Worm (Caenorhabditis elegans): Measurements from ENCODE around the gene M163.11.

- no peak for TF ChIP-seq tab-1 (GFP tag; IDR thresholded peaks at IDR 0.05)
- TF ChIP-seq med-1 (GFP tag; optimal IDR thresholded peaks at IDR 0.05; ENCODE audit: insufficient read depth): no peak
- no peak for TF ChIP-seq klf-2 (GFP tag; conservative IDR thresholded peaks at IDR 0.05)
- no peak for TF ChIP-seq flt-1 (GFP tag; IDR thresholded peaks at IDR 0.05)
- no peak for TF ChIP-seq ztf-29 (GFP tag; IDR thresholded peaks at IDR 0.05)
- no peak for TF ChIP-seq T22C8.4 (GFP tag; IDR thresholded peaks at IDR 0.05)
Measured at ce11 chrX:14495785-14496184, 16.6 kb downstream of the M163.11 start, which contains the start of gene ztf-14.

Measured in whole organism, midembryonic.